Worm (Caenorhabditis elegans): ENCODE results near the gene EGAP1.1.

DNA sequence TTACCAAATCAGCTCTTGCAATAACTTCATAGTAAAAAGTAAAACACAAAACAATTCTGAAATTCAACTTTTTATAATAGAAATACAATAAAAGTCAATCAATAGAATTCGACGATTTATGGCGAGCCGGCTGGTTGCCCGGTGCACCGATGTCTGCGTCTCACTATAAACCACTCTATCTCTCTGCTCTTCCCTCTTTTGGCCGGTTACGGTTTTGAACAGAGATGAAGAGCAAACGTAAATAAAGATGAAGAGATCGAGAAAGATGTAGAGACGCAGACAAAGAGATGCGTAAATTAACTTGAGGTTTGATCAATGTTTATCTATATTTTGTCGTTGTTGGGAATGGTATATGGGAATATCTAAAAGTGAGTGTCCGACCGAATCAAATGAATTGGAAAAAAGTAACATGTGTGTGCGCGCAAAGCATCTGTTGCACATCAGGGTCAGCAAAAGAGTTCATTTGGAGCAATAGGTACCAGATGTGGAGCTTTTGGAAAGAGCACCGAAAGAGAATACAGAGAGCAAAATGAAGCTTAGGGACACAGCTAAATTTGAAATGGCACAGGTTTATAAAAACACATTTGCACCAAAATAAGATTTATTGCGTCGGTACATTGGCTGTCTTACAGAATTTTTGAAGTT lies 43.4 kb upstream of the EGAP1.1 start:
- no peak for TF ChIP-seq dao-5 (tag; optimal IDR thresholded peaks at IDR 0.05)
- TF ChIP-seq W03F9.2 (tag; optimal IDR thresholded peaks at IDR 0.05) = no peak

All from whole organism, L4/young adult.